Worm (Caenorhabditis elegans) whole organism, L4 larva: Measurements from ENCODE around the gene myo-6.

Source experiments
- T20F7.1 ChIP-seq: fragments of 200-800 bp; sonication (Bioruptor generic); optimal IDR thresholded peaks from 2 replicates; lab custom pipeline; 2018; ENCODE audit warnings: mild to moderate bottlenecking, missing genetic modification characterization, missing compliant biosample characterization
- Y105C5A.15 ChIP-seq: fragments of 200-800 bp; sonication (Bioruptor generic); IDR thresholded peaks from 2 replicates; pipeline ENCODE4 v1.3.6; 2022; ENCODE audit warnings: missing genetic modification characterization, missing compliant biosample characterization
- Y5F2A.4 ChIP-seq: fragments of 200-800 bp; sonication (Bioruptor generic); optimal IDR thresholded peaks from 2 replicates; lab custom pipeline; 2018; ENCODE audit warnings: mild to moderate bottlenecking, missing genetic modification characterization, missing compliant biosample characterization
- aha-1 ChIP-seq: fragments of 150-350 bp; peaks from one replicate; lab custom pipeline; 2014; ENCODE audit warnings: missing biosample characterization, missing genetic modification characterization
- ama-1 ChIP-seq: fragments of 150-350 bp; optimal IDR thresholded peaks from 2 replicates; lab custom pipeline; 2014; ENCODE audit warnings: inconsistent platforms, mixed read lengths
- arid-1 ChIP-seq: fragments of 200-800 bp; sonication (Bioruptor generic); conservative IDR thresholded peaks from 2 replicates; pipeline ENCODE4 v1.3.6; 2022; ENCODE audit warnings: missing genetic modification reagents, missing genetic modification characterization, missing compliant biosample characterization
- attf-4 ChIP-seq: sonication (generic microtip); optimal IDR thresholded peaks from 3 replicates; lab custom pipeline; 2017; ENCODE audit warnings: missing biosample characterization, missing genetic modification characterization
- ceh-44 ChIP-seq: fragments of 200-800 bp; sonication (Bioruptor generic); IDR thresholded peaks from 2 replicates; pipeline ENCODE4 v1.3.6; 2022; ENCODE audit warnings: missing genetic modification reagents, missing genetic modification characterization, missing compliant biosample characterization
- ceh-62 ChIP-seq: sonication (generic microtip); optimal IDR thresholded peaks from 2 replicates; lab custom pipeline; 2017; ENCODE audit warnings: missing biosample characterization, missing genetic modification characterization
- daf-16 ChIP-seq, 3 experiments: sonication (generic microtip); optimal IDR thresholded peaks; 2 replicates each; lab custom pipeline; 2016 to 2017; ENCODE audit warnings: missing genetic modification characterization in 3 of 3, missing genetic modification reagents in 3 of 3, mild to moderate bottlenecking in 2 of 3, missing compliant biosample characterization in 2 of 3, missing biosample characterization in 1 of 3, moderate library complexity in 1 of 3
- daf-19 ChIP-seq: fragments of 200-800 bp; sonication (Bioruptor generic); conservative IDR thresholded peaks from 2 replicates; pipeline ENCODE4 v1.3.6; 2022; ENCODE audit warnings: missing genetic modification characterization, missing compliant biosample characterization
- dmd-6 ChIP-seq: fragments of 200-800 bp; sonication (Bioruptor generic); IDR thresholded peaks from 2 replicates; pipeline ENCODE4 v1.3.6; 2022; ENCODE audit warnings: missing genetic modification reagents, missing genetic modification characterization, missing compliant biosample characterization
- dmd-9 ChIP-seq: fragments of 200-800 bp; sonication (Bioruptor generic); IDR thresholded peaks from 2 replicates; pipeline ENCODE4 v1.3.6; 2022; ENCODE audit warnings: missing genetic modification reagents, missing genetic modification characterization, missing compliant biosample characterization
- duxl-1 ChIP-seq: sonication (generic microtip); optimal IDR thresholded peaks from 2 replicates; lab custom pipeline; 2016; ENCODE audit warnings: mild to moderate bottlenecking, missing genetic modification characterization, moderate library complexity, missing compliant biosample characterization; ENCODE audit not compliant: poor library complexity
- dve-1 ChIP-seq: sonication (generic microtip); optimal IDR thresholded peaks from 2 replicates; lab custom pipeline; 2017; ENCODE audit warnings: antibody characterized with exemption, mild to moderate bottlenecking, missing genetic modification characterization, missing compliant biosample characterization; ENCODE audit not compliant: insufficient read depth
- gei-8 ChIP-seq: fragments of 200-800 bp; sonication (Bioruptor generic); optimal IDR thresholded peaks from 2 replicates; lab custom pipeline; 2018; ENCODE audit warnings: mild to moderate bottlenecking, missing genetic modification characterization, missing compliant biosample characterization
- lin-15B ChIP-seq: fragments of 150-350 bp; sonication (generic microtip); optimal IDR thresholded peaks from 3 replicates; lab custom pipeline; 2014; ENCODE audit warnings: missing biosample characterization, missing genetic modification characterization
- lin-29 ChIP-seq: fragments of 200-800 bp; sonication (Bioruptor generic); IDR thresholded peaks from 2 replicates; pipeline ENCODE4 v1.3.6; 2022; ENCODE audit warnings: missing genetic modification reagents, missing genetic modification characterization, missing compliant biosample characterization
- lin-38 ChIP-seq: fragments of 200-800 bp; sonication (Bioruptor generic); IDR thresholded peaks from 2 replicates; pipeline ENCODE4 v1.3.6; 2022; ENCODE audit warnings: missing genetic modification reagents, missing genetic modification characterization, missing compliant biosample characterization
- lsy-2 ChIP-seq, 2 experiments: fragments of 150-350 bp in 1 of 2; sonication (generic microtip) in 1 of 2; optimal IDR thresholded peaks; 2 replicates each; lab custom pipeline; 2014 to 2017; ENCODE audit warnings: missing biosample characterization in 2 of 2, missing genetic modification characterization in 2 of 2
- madf-5 ChIP-seq, 2 experiments: fragments of 200-800 bp; sonication (Bioruptor generic); IDR thresholded peaks; 2 replicates each; pipeline ENCODE4 v1.3.6; 2022; ENCODE audit warnings: missing compliant biosample characterization in 2 of 2, missing genetic modification characterization in 2 of 2
- mdt-29 ChIP-seq: fragments of 200-800 bp; sonication (Bioruptor generic); IDR thresholded peaks from 2 replicates; pipeline ENCODE4 v1.3.6; 2022; ENCODE audit warnings: missing genetic modification reagents, missing genetic modification characterization, missing compliant biosample characterization
- mes-2 ChIP-seq: sonication (generic microtip); optimal IDR thresholded peaks from 2 replicates; lab custom pipeline; 2016; ENCODE audit warnings: missing genotype, mild to moderate bottlenecking, missing genetic modification characterization, missing compliant biosample characterization; ENCODE audit not compliant: poor library complexity, severe bottlenecking
- mxl-2 ChIP-seq: fragments of 200-800 bp; sonication (Bioruptor generic); conservative IDR thresholded peaks from 2 replicates; pipeline ENCODE4 v1.3.6; 2022; ENCODE audit warnings: missing genetic modification reagents, missing genetic modification characterization, missing compliant biosample characterization
- nhr-11 ChIP-seq: fragments of 150-350 bp; optimal IDR thresholded peaks from 2 replicates; lab custom pipeline; 2014; ENCODE audit warnings: missing biosample characterization, missing genetic modification characterization
- nhr-41 ChIP-seq: fragments of 200-800 bp; sonication (Bioruptor generic); IDR thresholded peaks from 2 replicates; pipeline ENCODE4 v1.3.6; 2022; ENCODE audit warnings: missing genetic modification reagents, missing genetic modification characterization, missing compliant biosample characterization
- nhr-42 ChIP-seq: fragments of 200-800 bp; sonication (Bioruptor generic); IDR thresholded peaks from 2 replicates; pipeline ENCODE4 v1.3.6; 2022; ENCODE audit warnings: missing genetic modification characterization, missing compliant biosample characterization
- nhr-6 ChIP-seq: fragments of 150-350 bp; optimal IDR thresholded peaks from 2 replicates; lab custom pipeline; 2014; ENCODE audit warnings: missing biosample characterization, missing genetic modification characterization
- pqm-1 ChIP-seq: sonication (generic microtip); optimal IDR thresholded peaks from 2 replicates; lab custom pipeline; 2017; ENCODE audit warnings: missing biosample characterization, missing genetic modification characterization
- snpc-4 ChIP-seq: fragments of 150-350 bp; optimal IDR thresholded peaks from 2 replicates; lab custom pipeline; 2014; ENCODE audit warnings: missing biosample characterization, missing genetic modification characterization
- tag-97 ChIP-seq: fragments of 200-800 bp; sonication (Bioruptor generic); IDR thresholded peaks from 2 replicates; pipeline ENCODE4 v1.3.6; 2022; ENCODE audit warnings: missing genetic modification characterization, missing compliant biosample characterization
- tra-1 ChIP-seq: fragments of 200-800 bp; sonication (Bioruptor generic); IDR thresholded peaks from 2 replicates; pipeline ENCODE4 v1.3.6; 2022; ENCODE audit warnings: missing genetic modification reagents, missing genetic modification characterization, missing compliant biosample characterization
- unc-130 ChIP-seq: sonication (generic microtip); optimal IDR thresholded peaks from 2 replicates; lab custom pipeline; 2016; ENCODE audit warnings: missing genetic modification reagents, missing genetic modification characterization, missing compliant biosample characterization
- zip-11 ChIP-seq: fragments of 200-800 bp; sonication (Bioruptor generic); IDR thresholded peaks from 2 replicates; pipeline ENCODE4 v1.3.6; 2022; ENCODE audit warnings: missing genetic modification characterization, missing compliant biosample characterization
- zip-2 ChIP-seq: fragments of 150-350 bp; optimal IDR thresholded peaks from 2 replicates; lab custom pipeline; 2014; ENCODE audit warnings: missing biosample characterization, missing genetic modification characterization
- ztf-7 ChIP-seq: fragments of 150-350 bp; optimal IDR thresholded peaks from 2 replicates; lab custom pipeline; 2014; ENCODE audit warnings: missing biosample characterization, missing genetic modification characterization

The myo-6 gene

ce11 chrIII:13465918-13466592 lies 56.5 kb downstream of the myo-6 start, which contains the start of gene cdk-5 (continued):
- TF ChIP-seq nhr-11 (tag; lab: Kevin White, UChicago) (peak; percentile 79), tag-97 (GFP tag; lab: Robert Waterston, UW) (no peak), attf-4 (tag; lab: Kevin White, UChicago) (no peak), ztf-7 (tag; lab: Kevin White, UChicago) (peak; percentile 90), dmd-6 (peak; percentile 63; the same call in 1 of the 2 replicates), lsy-2 (tag; optimal IDR thresholded peaks at IDR 0.05; lab: Kevin White, UChicago) (peak; percentile 48 to 97), Y105C5A.15 (no peak), mes-2 (tag; lab: Kevin White, UChicago) (peak; percentile 86), zip-2 (tag; lab: Kevin White, UChicago) (no peak), lin-29 (GFP tag; lab: Robert Waterston, UW) (peak; percentile 50; the same call in 1 of the 2 replicates), duxl-1 (peak; percentile 66), ceh-44 (GFP tag; lab: Robert Waterston, UW) (no peak), snpc-4 (tag; lab: Kevin White, UChicago) (no peak), dve-1 (tag; lab: Kevin White, UChicago) (peak; percentile 93), daf-16 (GFP tag; optimal IDR thresholded peaks at IDR 0.05; lab: Kevin White, UChicago) (peak in 1 of 2 experiments; percentile 51), daf-16 (tag; optimal IDR thresholded peaks at IDR 0.05; lab: Kevin White, UChicago) (peak; percentile 13), nhr-6 (tag; lab: Kevin White, UChicago) (peak; percentile 87), Y5F2A.4 (GFP tag; lab: Kevin White, UChicago) (no peak), gei-8 (GFP tag; lab: Kevin White, UChicago) (no peak), nhr-41 (no peak), arid-1 (GFP tag; lab: Robert Waterston, UW) (0 out of 2 replicates have a peak, but pooled peaks have one; percentile 39), ceh-62 (tag; lab: Kevin White, UChicago) (no peak), daf-19 (GFP tag; lab: Robert Waterston, UW) (no peak), mdt-29 (0 out of 2 replicates have a peak, but pooled peaks have one; percentile 45), aha-1 (tag; lab: Kevin White, UChicago) (peak; percentile 95), ama-1 (lab: Kevin White, UChicago) (no peak), dmd-9 (no peak), unc-130 (GFP tag; lab: Kevin White, UChicago) (no peak), tra-1 (GFP tag; lab: Robert Waterston, UW) (no peak), lin-38 (GFP tag; lab: Robert Waterston, UW) (peak; percentile 74)
- TF ChIP-seq, all 104 proteins: peak for 40

- TF ChIP-seq nhr-42 (GFP tag; lab: Robert Waterston, UW) (no peak), lin-15B (no peak), zip-11 (GFP tag; lab: Robert Waterston, UW) (no peak), T20F7.1 (GFP tag; lab: Kevin White, UChicago) (no peak), pqm-1 (no peak), mxl-2 (GFP tag; lab: Robert Waterston, UW) (no peak), madf-5 (GFP tag; IDR thresholded peaks at IDR 0.05; lab: Robert Waterston, UW) (no peak), nhr-11 (tag; lab: Kevin White, UChicago) (no peak)
Measured at ce11 chrIII:13471504-13471903, 61.9 kb downstream of the myo-6 start, which contains the start of gene pssy-2. Gene pssy-2 (plus strand): TSS chrIII:13471804.
